Fruit fly (Drosophila melanogaster) whole organism, embryonic: ENCODE measurements around the gene Gfat2.

ENCODE experiments used
- ATbp ChIP-seq: fragments of 200-800 bp; sonication (Bioruptor generic); optimal IDR thresholded peaks from 2 replicates; lab custom pipeline; 2017; ENCODE audit warnings: missing biosample characterization, mild to moderate bottlenecking, missing genetic modification characterization, missing genetic modification reagents
- Abd-B ChIP-seq: fragments of 200-800 bp; sonication (Bioruptor generic); optimal IDR thresholded peaks from 2 replicates; lab custom pipeline; 2018; ENCODE audit warnings: missing biosample characterization, mild to moderate bottlenecking, missing genetic modification characterization, moderate library complexity
- B-H2 ChIP-seq: fragments of 200-800 bp; sonication (Bioruptor generic); optimal IDR thresholded peaks from 2 replicates; lab custom pipeline; 2018; ENCODE audit warnings: missing biosample characterization, mild to moderate bottlenecking, missing genetic modification characterization
- CG10274 ChIP-seq: fragments of 200-800 bp; sonication (Bioruptor generic); optimal IDR thresholded peaks from 3 replicates; lab custom pipeline; 2017; ENCODE audit warnings: missing biosample characterization, mild to moderate bottlenecking, missing genetic modification characterization
- CG10431 ChIP-seq: fragments of 200-800 bp; sonication (Bioruptor generic); optimal IDR thresholded peaks from 3 replicates; lab custom pipeline; 2018; ENCODE audit warnings: missing biosample characterization, mild to moderate bottlenecking, missing genetic modification characterization
- CG14860 ChIP-seq: fragments of 200-800 bp; sonication (Bioruptor generic); IDR thresholded peaks from 3 replicates; pipeline ENCODE4 v1.3.6; 2022; ENCODE audit warnings: missing biosample characterization, missing genetic modification characterization; ENCODE audit not compliant: partially characterized antibody
- CG15073 ChIP-seq: fragments of 200-800 bp; sonication (Bioruptor generic); optimal IDR thresholded peaks from 2 replicates; lab custom pipeline; 2016; ENCODE audit warnings: missing biosample characterization, missing genetic modification characterization
- CG15269 ChIP-seq: fragments of 200-800 bp; sonication (Bioruptor generic); optimal IDR thresholded peaks from 2 replicates; lab custom pipeline; 2018; ENCODE audit warnings: missing biosample characterization, mild to moderate bottlenecking, missing genetic modification characterization, moderate library complexity
- CG2678 ChIP-seq: fragments of 200-800 bp; sonication (Bioruptor generic); optimal IDR thresholded peaks from 3 replicates; lab custom pipeline; 2019; ENCODE audit warnings: missing biosample characterization, mild to moderate bottlenecking, missing genetic modification characterization, moderate library complexity
- CG30431 ChIP-seq: fragments of 200-800 bp; sonication (Bioruptor generic); optimal IDR thresholded peaks from 2 replicates; lab custom pipeline; 2017; ENCODE audit warnings: missing biosample characterization, missing genetic modification characterization
- CG6683 ChIP-seq: fragments of 200-800 bp; sonication (Bioruptor generic); optimal IDR thresholded peaks from 2 replicates; lab custom pipeline; 2017; ENCODE audit warnings: missing biosample characterization, mild to moderate bottlenecking, missing genetic modification characterization, missing genetic modification reagents
- CG6765 ChIP-seq: fragments of 200-800 bp; sonication (Bioruptor generic); optimal IDR thresholded peaks from 3 replicates; lab custom pipeline; 2017; ENCODE audit warnings: missing biosample characterization, mild to moderate bottlenecking, missing genetic modification characterization
- CG7745 ChIP-seq: fragments of 200-800 bp; sonication (Bioruptor generic); optimal IDR thresholded peaks from 2 replicates; lab custom pipeline; 2018; ENCODE audit warnings: missing biosample characterization, mild to moderate bottlenecking, missing genetic modification characterization, moderate library complexity
- D19B ChIP-seq: fragments of 200-800 bp; sonication (Bioruptor generic); optimal IDR thresholded peaks from 2 replicates; lab custom pipeline; 2017; ENCODE audit warnings: missing biosample characterization, mild to moderate bottlenecking, missing genetic modification characterization
- Dbx ChIP-seq: fragments of 200-800 bp; sonication (Bioruptor generic); IDR thresholded peaks from 3 replicates; pipeline ENCODE4 v1.3.6; 2022; ENCODE audit warnings: missing biosample characterization, missing genetic modification characterization
- Dfd ChIP-seq, 2 experiments: fragments of >200 bp; optimal IDR thresholded peaks; 2 replicates each; lab custom pipeline; 2017; ENCODE audit warnings: missing biosample characterization in 2 of 2, missing genetic modification characterization in 2 of 2
- Dip2 ChIP-seq: fragments of 200-800 bp; sonication (Bioruptor generic); IDR thresholded peaks from 2 replicates; pipeline ENCODE4 v1.3.6; 2022; ENCODE audit warnings: missing biosample characterization, missing genetic modification characterization
- H2.0 ChIP-seq: fragments of 200-800 bp; sonication (Bioruptor generic); IDR thresholded peaks from 2 replicates; pipeline ENCODE4 v1.3.6; 2022; ENCODE audit warnings: missing biosample characterization, missing genetic modification characterization
- Hmr ChIP-seq: fragments of 200-800 bp; sonication (Bioruptor generic); optimal IDR thresholded peaks from 3 replicates; lab custom pipeline; 2017; ENCODE audit warnings: mild to moderate bottlenecking, missing biosample characterization, missing genetic modification reagents, missing genetic modification characterization
- Hsf ChIP-seq: fragments of 200-800 bp; sonication (Bioruptor generic); optimal IDR thresholded peaks from 3 replicates; lab custom pipeline; 2016; ENCODE audit warnings: missing biosample characterization, missing genetic modification characterization
- Kr ChIP-seq: fragments of 200-800 bp; sonication (Bioruptor generic); optimal IDR thresholded peaks from 2 replicates; lab custom pipeline; 2017; ENCODE audit warnings: missing biosample characterization, mild to moderate bottlenecking, missing genetic modification characterization
- Med ChIP-seq: fragments of 200-800 bp; sonication (Bioruptor generic); peaks from one replicate; lab custom pipeline; 2016; ENCODE audit warnings: missing biosample characterization, missing genetic modification characterization, mild to moderate bottlenecking, inconsistent platforms, moderate library complexity
- Meics ChIP-seq: fragments of 200-800 bp; sonication (Bioruptor generic); optimal IDR thresholded peaks from 2 replicates; lab custom pipeline; 2017; ENCODE audit warnings: missing biosample characterization, mild to moderate bottlenecking, missing genetic modification characterization
- NC2α ChIP-seq: fragments of 200-800 bp; sonication (Bioruptor generic); optimal IDR thresholded peaks from 2 replicates; lab custom pipeline; 2016; ENCODE audit warnings: missing biosample characterization, missing genetic modification characterization
- Oaz ChIP-seq: fragments of 200-800 bp; sonication (Bioruptor generic); IDR thresholded peaks from 2 replicates; pipeline ENCODE4 v1.3.6; 2022; ENCODE audit warnings: missing biosample characterization, missing genetic modification characterization
- Ravus ChIP-seq: fragments of 200-800 bp; sonication (Bioruptor generic); IDR thresholded peaks from 2 replicates; pipeline ENCODE4 v1.3.6; 2022; ENCODE audit warnings: missing biosample characterization, missing genetic modification characterization
- Scr ChIP-seq: fragments of 200-800 bp; sonication (Bioruptor generic); IDR thresholded peaks from 2 replicates; pipeline ENCODE4 v1.3.6; 2022; ENCODE audit warnings: missing biosample characterization, missing genetic modification characterization; ENCODE audit not compliant: partially characterized antibody
- Six4 ChIP-seq: fragments of 200-800 bp; sonication (Bioruptor generic); optimal IDR thresholded peaks from 2 replicates; lab custom pipeline; 2016; ENCODE audit warnings: missing biosample characterization, missing genetic modification characterization
- amos ChIP-seq: fragments of 200-800 bp; sonication (Bioruptor generic); IDR thresholded peaks from 2 replicates; pipeline ENCODE4 v1.3.6; 2022; ENCODE audit warnings: missing biosample characterization, missing genetic modification characterization; ENCODE audit not compliant: partially characterized antibody
- ase ChIP-seq: fragments of 200-800 bp; sonication (Bioruptor generic); IDR thresholded peaks from 3 replicates; pipeline ENCODE4 v1.3.6; 2022; ENCODE audit warnings: missing biosample characterization, missing genetic modification characterization
- ato ChIP-seq: fragments of 200-800 bp; sonication (Bioruptor generic); IDR thresholded peaks from 2 replicates; pipeline ENCODE4 v1.3.6; 2022; ENCODE audit warnings: missing biosample characterization, missing genetic modification characterization; ENCODE audit not compliant: partially characterized antibody
- az2 ChIP-seq: fragments of 200-800 bp; sonication (Bioruptor generic); optimal IDR thresholded peaks from 3 replicates; lab custom pipeline; 2016; ENCODE audit warnings: missing biosample characterization, missing genetic modification characterization
- bowl ChIP-seq: fragments of 200-800 bp; sonication (Bioruptor generic); IDR thresholded peaks from 2 replicates; pipeline ENCODE4 v1.3.6; 2022; ENCODE audit warnings: missing biosample characterization, missing genetic modification characterization
- dmrt11E ChIP-seq: fragments of 200-800 bp; sonication (Bioruptor generic); optimal IDR thresholded peaks from 3 replicates; lab custom pipeline; 2018; ENCODE audit warnings: missing biosample characterization, mild to moderate bottlenecking, missing genetic modification characterization, moderate library complexity
- fd102C ChIP-seq: fragments of 200-800 bp; sonication (Bioruptor generic); optimal IDR thresholded peaks from 2 replicates; lab custom pipeline; 2018; ENCODE audit warnings: missing biosample characterization, mild to moderate bottlenecking, missing genetic modification characterization, moderate library complexity
- her ChIP-seq: fragments of 200-800 bp; sonication (Bioruptor generic); optimal IDR thresholded peaks from 2 replicates; lab custom pipeline; 2016; ENCODE audit warnings: missing biosample characterization, missing genetic modification characterization
- jing ChIP-seq: fragments of 200-800 bp; sonication (Bioruptor generic); optimal IDR thresholded peaks from 2 replicates; lab custom pipeline; 2018; ENCODE audit warnings: missing biosample characterization, mild to moderate bottlenecking, missing genetic modification characterization
- ken ChIP-seq: fragments of 200-800 bp; sonication (Bioruptor generic); IDR thresholded peaks from 3 replicates; pipeline ENCODE4 v1.3.6; 2022; ENCODE audit warnings: missing biosample characterization, missing genetic modification characterization
- nerfin-2 ChIP-seq: fragments of 200-800 bp; sonication (Bioruptor generic); IDR thresholded peaks from 2 replicates; pipeline ENCODE4 v1.3.6; 2022; ENCODE audit warnings: missing biosample characterization, missing genetic modification characterization; ENCODE audit not compliant: partially characterized antibody
- nom ChIP-seq: fragments of 200-800 bp; sonication (Bioruptor generic); optimal IDR thresholded peaks from 2 replicates; lab custom pipeline; 2017; ENCODE audit warnings: missing biosample characterization, missing genetic modification characterization, mild to moderate bottlenecking, moderate library complexity, missing genetic modification reagents
- pho ChIP-seq: fragments of 200-800 bp; sonication (Bioruptor generic); optimal IDR thresholded peaks from 2 replicates; lab custom pipeline; 2016; ENCODE audit warnings: missing biosample characterization, missing genetic modification characterization
- pnt ChIP-seq: fragments of 200-800 bp; sonication (Bioruptor generic); optimal IDR thresholded peaks from 3 replicates; lab custom pipeline; 2016; ENCODE audit warnings: missing biosample characterization, missing genetic modification characterization
- salm ChIP-seq: fragments of 200-800 bp; sonication (Bioruptor generic); optimal IDR thresholded peaks from 2 replicates; lab custom pipeline; 2018; ENCODE audit warnings: missing biosample characterization, mild to moderate bottlenecking, missing genetic modification characterization
- sim ChIP-seq: fragments of 200-800 bp; sonication (Bioruptor generic); IDR thresholded peaks from 2 replicates; pipeline ENCODE4 v1.3.6; 2022; ENCODE audit warnings: missing biosample characterization, missing genetic modification characterization
- slp2 ChIP-seq: fragments of 200-800 bp; sonication (Bioruptor generic); optimal IDR thresholded peaks from 2 replicates; lab custom pipeline; 2016; ENCODE audit warnings: missing biosample characterization, missing genetic modification characterization
- sr ChIP-seq: fragments of 200-800 bp; sonication (Bioruptor generic); IDR thresholded peaks from 3 replicates; pipeline ENCODE4 v1.3.6; 2022; ENCODE audit warnings: missing biosample characterization, missing genetic modification characterization
- sug ChIP-seq: fragments of 200-800 bp; optimal IDR thresholded peaks from 2 replicates; lab custom pipeline; 2019; ENCODE audit warnings: missing biosample characterization, mild to moderate bottlenecking, missing genetic modification characterization, moderate library complexity
- tll ChIP-seq, 2 experiments: fragments of 200-800 bp in 1 of 2; fragments of >200 bp in 1 of 2; sonication (Bioruptor generic) in 1 of 2; optimal IDR thresholded peaks; 2 replicates each; lab custom pipeline; 2017 to 2019; ENCODE audit warnings: missing biosample characterization in 2 of 2, missing genetic modification characterization in 2 of 2, mild to moderate bottlenecking in 1 of 2, moderate library complexity in 1 of 2
- wor ChIP-seq: fragments of 200-800 bp; sonication (Bioruptor generic); IDR thresholded peaks from 2 replicates; pipeline ENCODE4 v1.3.6; 2022; ENCODE audit warnings: missing biosample characterization, missing genetic modification characterization

Gfat2 gene

DNA sequence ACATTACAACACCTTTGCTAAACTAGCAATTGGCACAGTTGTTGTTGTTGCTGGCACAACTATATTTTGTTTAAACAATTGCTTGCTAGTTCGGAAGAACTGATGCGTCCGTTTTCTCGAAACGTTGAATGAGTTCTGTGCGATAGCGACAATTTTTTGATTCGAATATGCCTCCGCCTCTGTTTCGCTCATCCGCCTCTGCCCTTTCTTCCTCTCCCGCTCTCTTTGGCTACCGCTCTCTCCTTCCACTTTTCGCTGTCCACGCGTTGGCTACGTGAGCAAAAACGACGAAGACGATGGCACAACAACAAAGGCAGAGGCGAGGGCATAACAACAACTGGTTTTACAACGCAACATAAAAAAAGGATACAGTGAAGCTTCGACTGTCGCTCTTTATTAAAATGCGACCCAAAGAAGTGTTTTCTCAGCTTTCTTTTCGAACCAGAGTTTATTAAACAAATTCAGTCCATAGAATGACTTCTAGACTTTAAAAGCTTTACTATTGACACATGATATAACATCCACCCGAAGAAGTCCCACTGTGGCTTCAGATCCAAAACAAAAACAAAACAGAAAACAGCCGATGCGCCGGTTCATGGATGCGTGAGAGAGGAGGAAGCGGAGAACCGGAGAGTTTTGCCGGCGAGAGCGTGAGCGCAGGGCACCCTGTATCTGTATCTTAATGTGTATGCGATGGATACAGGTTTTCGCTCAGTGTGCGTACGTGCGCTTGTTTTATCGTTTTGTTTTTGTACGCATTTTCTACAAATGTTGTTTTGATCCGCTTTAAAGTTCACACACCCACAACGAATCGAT lies 13.2 kb downstream of the Gfat2 start:
- TF ChIP-seq salm (tag; lab: Kevin White, UChicago): peak; percentile 98
- TF ChIP-seq Med (GFP tag; lab: Kevin White, UChicago): peak; percentile 100
- peak; percentile 99 for TF ChIP-seq ATbp (GFP tag; lab: Kevin White, UChicago)
- TF ChIP-seq sug (tag; lab: Kevin White, UChicago): peak; percentile 98
- peak; percentile 93 for TF ChIP-seq CG15073 (GFP tag; lab: Kevin White, UChicago)
- TF ChIP-seq CG15269 (tag; lab: Kevin White, UChicago): peak; percentile 100
- peak; percentile 99 for TF ChIP-seq CG30431 (GFP tag; lab: Kevin White, UChicago)
- peak; percentile 97 for TF ChIP-seq D19B (GFP tag; lab: Kevin White, UChicago)
- TF ChIP-seq Scr (GFP tag; lab: Robert Waterston, UW): no peak
- TF ChIP-seq sr (GFP tag; lab: Robert Waterston, UW): no peak
- TF ChIP-seq nerfin-2 (GFP tag; lab: Robert Waterston, UW): no peak
- TF ChIP-seq jing (GFP tag; lab: Kevin White, UChicago): peak; percentile 98
- TF ChIP-seq her: peak; percentile 99
- peak; percentile 99 for TF ChIP-seq dmrt11E (tag; lab: Kevin White, UChicago)
- no peak for TF ChIP-seq ken (GFP tag; lab: Robert Waterston, UW)
- TF ChIP-seq NC2α (GFP tag; lab: Kevin White, UChicago): peak; percentile 99
- no peak for TF ChIP-seq H2.0 (GFP tag; lab: Robert Waterston, UW)
- TF ChIP-seq CG7745: peak; percentile 76
- no peak for TF ChIP-seq CG14860 (GFP tag; lab: Robert Waterston, UW)
- peak; percentile 100 for TF ChIP-seq Six4 (GFP tag; lab: Kevin White, UChicago)
- peak; percentile 99 for TF ChIP-seq CG6765 (GFP tag; lab: Kevin White, UChicago)
- TF ChIP-seq CG10431 (GFP tag; lab: Kevin White, UChicago): peak; percentile 93
- peak; percentile 91 for TF ChIP-seq Kr (GFP tag; lab: Kevin White, UChicago)
- TF ChIP-seq Hsf (GFP tag; lab: Kevin White, UChicago): peak; percentile 100
- no peak for TF ChIP-seq ato (GFP tag; lab: Robert Waterston, UW)
- no peak for TF ChIP-seq Ravus
- peak; percentile 99 for TF ChIP-seq pnt (GFP tag; lab: Kevin White, UChicago)
- peak; percentile 100 for TF ChIP-seq pho (GFP tag; lab: Kevin White, UChicago)
- TF ChIP-seq sim (GFP tag; lab: Robert Waterston, UW): no peak
- no peak for TF ChIP-seq ase (GFP tag; lab: Robert Waterston, UW)
- TF ChIP-seq wor (GFP tag; lab: Robert Waterston, UW): no peak
- peak; percentile 96 for TF ChIP-seq CG10274 (GFP tag; lab: Kevin White, UChicago)
- TF ChIP-seq fd102C: peak; percentile 96
- peak; percentile 100 for TF ChIP-seq az2
- peak; percentile 99 for TF ChIP-seq B-H2
- TF ChIP-seq Dip2 (GFP tag; lab: Robert Waterston, UW): no peak
- TF ChIP-seq Dfd (GFP tag; optimal IDR thresholded peaks at IDR 0.05; lab: Kevin White, UChicago): peak in 1 of 2 experiments; percentile 70
- TF ChIP-seq bowl (GFP tag; lab: Robert Waterston, UW): no peak
- no peak for TF ChIP-seq Oaz (GFP tag; lab: Robert Waterston, UW)
- TF ChIP-seq CG2678: peak; percentile 99
- TF ChIP-seq Abd-B: peak; percentile 99
- peak in 1 of 2 experiments; percentile 90 for TF ChIP-seq tll (GFP tag; optimal IDR thresholded peaks at IDR 0.05; lab: Kevin White, UChicago)
- peak; percentile 98 for TF ChIP-seq CG6683
- peak; percentile 100 for TF ChIP-seq Hmr
- TF ChIP-seq slp2 (GFP tag; lab: Kevin White, UChicago): peak; percentile 99
- peak; percentile 100 for TF ChIP-seq nom
- TF ChIP-seq Meics (GFP tag; lab: Kevin White, UChicago): peak; percentile 99
- no peak for TF ChIP-seq amos (GFP tag; lab: Robert Waterston, UW)
- no peak for TF ChIP-seq Dbx
